Fruit fly (Drosophila melanogaster) ovary, adult (tissue): Measurements from ENCODE around the gene loh.

Source experiments
- CG17801 ChIP-seq: fragments of 200-800 bp; optimal IDR thresholded peaks from 2 replicates; lab custom pipeline; 2019; ENCODE audit warnings: missing biosample characterization, mild to moderate bottlenecking, missing genetic modification characterization, moderate library complexity; ENCODE audit not compliant: partially characterized antibody

The loh gene

DNA sequence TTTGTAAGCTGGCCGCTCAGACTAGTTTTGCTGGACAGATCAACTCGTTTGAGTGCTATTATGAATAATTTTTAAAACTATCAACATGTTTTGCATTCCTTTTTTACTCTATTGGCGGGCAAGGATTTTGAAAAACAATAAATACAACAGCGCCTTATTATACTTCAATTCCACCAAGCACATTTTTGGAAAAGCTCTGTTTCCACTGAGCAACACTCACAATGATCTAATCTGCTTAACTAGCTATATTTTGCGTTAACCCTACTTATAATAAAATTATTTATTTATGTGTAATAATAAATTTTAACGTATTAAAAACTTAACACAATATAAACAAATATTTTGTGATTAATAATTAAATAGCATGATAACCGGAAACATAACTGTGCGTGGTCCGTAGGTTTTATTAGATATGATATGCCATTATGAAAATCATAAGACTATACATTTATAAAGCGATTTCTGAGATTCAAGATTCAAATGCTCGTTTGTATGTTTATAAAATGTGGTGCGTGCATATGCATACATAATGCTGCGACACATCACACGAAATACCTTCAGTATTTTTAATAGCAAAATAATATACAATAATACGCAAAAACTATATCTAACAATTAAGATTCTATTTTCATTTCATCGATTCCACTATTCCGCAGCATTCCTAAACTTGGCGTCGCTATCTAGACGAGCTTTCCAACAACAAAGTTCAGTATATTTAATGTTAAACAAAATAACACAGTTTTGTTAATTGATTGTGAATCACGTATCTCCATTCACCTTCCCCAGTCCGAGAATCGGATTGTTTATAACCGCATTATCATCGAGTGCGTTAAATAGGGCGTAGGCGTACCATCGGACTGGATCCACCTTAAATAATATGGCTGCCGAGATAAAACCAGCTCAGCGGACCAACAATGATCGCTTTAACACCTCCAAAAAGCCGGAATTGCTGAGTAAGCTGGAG lies 19.4 kb upstream of the loh start, which contains the start of the genes pie and Wdfy2:
Gene pie (minus strand): TSS at position 138 of the 964 bp plus-strand sequence.
Gene Wdfy2 (plus strand): TSS at position 649 of the 964 bp plus-strand sequence.
- TF ChIP-seq CG17801 (GFP tag; lab: Kevin White, UChicago) = no peak

DNA sequence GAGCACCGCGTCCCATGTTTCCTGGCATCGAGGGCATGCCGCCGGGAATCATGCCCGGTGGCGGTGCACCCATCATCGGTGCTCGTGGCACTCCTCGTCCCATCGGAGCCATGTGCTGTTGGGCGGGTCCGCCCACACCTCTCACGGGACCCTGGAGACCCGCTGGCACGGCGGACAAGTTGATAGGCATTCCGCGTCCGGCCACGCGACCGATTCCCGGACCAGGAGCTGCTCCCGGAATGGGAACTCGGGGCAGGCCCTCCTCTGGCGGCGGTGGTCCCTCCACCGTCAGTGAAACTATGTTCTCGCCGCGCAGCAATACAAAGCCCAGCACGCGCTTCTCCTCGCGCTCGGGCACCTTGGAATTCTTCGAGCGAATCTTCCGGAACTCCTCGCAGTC lies 16.7 kb upstream of the loh start:
- TF ChIP-seq CG17801 (GFP tag; lab: Kevin White, UChicago) = no peak

DNA sequence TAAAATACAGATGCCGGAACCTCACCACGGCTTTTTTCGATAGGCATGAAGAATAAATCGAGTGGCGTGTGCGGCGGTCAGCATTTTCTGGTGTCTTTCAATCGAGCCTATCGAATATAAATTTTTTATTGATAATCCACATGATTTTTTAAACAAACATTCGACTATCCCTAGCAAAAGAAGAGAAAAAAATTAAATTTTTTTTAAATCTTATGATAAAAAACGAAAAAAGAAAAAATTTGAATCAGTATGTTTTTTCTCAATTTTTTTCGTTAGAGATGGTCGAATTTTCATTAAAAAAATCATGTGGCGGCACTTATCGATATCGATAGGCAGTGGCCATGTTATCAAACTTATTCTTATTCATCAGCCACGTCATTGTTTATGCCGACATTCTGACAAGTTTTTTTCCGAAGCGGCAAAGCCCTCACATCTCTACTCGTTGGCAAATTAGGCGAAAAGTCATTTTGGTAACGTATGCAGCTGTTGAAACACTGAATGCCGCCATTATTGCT lies 15.7 kb upstream of the loh start, which contains the start of the genes SmB and KdelR:
Gene SmB (minus strand): TSS at position 94 of the 515 bp plus-strand sequence.
Gene KdelR (plus strand): TSS at position 354 of the 515 bp plus-strand sequence.
- TF ChIP-seq CG17801 (GFP tag; lab: Kevin White, UChicago) = peak; percentile 79

DNA sequence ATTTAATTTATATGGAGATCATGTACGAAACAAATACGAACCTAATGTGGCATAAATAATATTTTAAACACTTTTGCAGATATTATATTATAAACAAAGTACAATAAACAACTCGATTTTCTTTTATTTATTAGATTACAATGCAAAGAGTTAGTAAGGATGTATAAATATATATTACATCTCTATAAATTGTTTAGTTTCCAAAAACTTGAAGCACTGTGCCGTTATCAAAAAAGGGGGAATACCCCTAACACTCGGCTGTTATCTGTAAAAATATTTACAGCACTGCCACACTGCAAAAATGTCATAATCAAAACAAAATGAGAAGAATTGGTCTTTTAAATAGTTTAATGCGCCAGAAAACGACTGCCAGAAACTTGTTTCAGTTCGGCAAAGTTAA lies 13.8 kb upstream of the loh start, which contains the start of gene CG5188:
Gene CG5188 (plus strand): TSS at position 302 of the 400 bp plus-strand sequence.
- TF ChIP-seq CG17801 (GFP tag; lab: Kevin White, UChicago) = peak; percentile 17

DNA sequence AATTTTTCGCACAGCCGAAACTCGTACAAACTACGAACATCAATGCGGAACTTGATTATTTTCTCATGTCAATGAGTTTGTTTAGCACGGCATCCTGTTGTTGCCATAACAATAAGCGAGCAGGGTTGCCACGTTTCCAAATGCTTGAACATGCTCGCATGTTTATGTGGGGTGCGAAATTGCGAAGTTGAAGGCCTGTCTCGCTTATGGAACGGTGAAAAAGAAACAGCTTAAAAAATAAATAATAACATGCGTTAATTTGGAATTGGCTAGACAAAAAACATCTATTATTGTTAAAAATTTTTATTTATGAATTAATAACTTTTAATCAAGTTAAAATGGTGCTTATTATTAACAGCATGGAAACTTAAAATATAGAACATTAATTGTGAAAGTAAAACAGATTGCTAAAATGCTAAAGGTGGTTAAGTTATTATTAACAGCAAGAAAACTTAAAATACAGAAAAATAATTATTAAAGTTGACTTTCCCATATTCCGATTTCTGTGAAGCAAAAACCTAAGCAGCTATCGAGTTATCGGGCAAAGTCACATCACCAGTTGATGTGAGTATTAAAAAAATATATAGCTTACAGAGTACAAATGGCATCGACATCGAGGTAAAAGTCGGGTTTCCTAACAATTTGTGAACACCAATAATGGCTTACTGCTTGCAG lies 11.4 kb upstream of the loh start, which contains the start of the genes Bug22 and TfIIB:
Gene Bug22 (minus strand): TSS at position 117 of the 675 bp plus-strand sequence.
Gene TfIIB (plus strand): TSS at position 537 of the 675 bp plus-strand sequence.
- TF ChIP-seq CG17801 (GFP tag; lab: Kevin White, UChicago) = peak; percentile 46

DNA sequence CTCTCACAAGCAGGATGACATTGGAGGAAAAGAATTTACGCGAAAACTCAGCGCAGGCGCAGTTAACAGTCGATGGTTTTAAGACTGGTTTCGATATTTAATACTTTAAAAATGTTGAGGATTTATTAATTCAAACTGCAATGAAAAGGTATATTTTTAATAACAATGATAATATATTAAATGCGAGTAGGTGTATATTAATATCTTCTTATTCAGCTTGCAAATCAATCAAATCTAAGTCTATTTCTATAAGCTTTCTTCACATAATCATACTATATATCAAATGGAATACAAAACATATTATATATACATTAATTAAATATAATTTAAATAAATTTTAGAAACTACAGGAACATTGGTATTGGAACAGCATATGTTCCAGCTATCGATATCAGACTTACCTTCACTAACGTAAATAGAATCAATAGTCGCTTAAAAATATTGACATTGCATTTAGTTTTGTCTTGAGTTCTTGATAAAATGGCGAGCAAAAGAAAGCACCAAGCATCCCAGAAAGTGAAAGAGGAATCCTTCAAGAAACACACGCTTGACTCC lies 6.7 kb upstream of the loh start, which contains the start of the genes TBC1D16 and holn1:
Gene TBC1D16 (minus strand): TSS at position 51 of the 555 bp plus-strand sequence.
Gene holn1 (plus strand): TSS at position 390 of the 555 bp plus-strand sequence.
- no peak for TF ChIP-seq CG17801 (GFP tag; lab: Kevin White, UChicago)

DNA sequence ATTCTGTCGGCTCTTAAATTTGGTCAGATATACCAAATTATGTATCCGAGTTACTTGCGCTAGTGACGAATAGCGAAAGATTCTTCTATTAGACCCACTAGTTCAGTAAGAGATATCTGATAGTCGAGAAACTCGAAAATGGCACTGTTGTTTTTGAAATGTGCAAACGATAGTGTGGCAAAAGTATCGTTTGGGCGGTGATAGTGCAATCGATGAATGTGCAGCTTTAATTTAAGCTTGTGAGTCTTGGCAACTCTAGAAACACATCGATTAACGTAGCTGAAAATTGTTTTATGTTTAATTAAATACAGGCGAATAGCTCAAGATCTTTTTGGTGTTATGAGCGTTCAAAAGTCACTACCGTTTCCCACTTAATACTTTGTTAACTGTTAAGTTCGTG lies 5.0 kb upstream of the loh start, which contains the start of gene STUB1:
Gene STUB1 (plus strand): TSS at position 232 of the 400 bp plus-strand sequence.
- peak; percentile 29 for TF ChIP-seq CG17801 (GFP tag; lab: Kevin White, UChicago)

DNA sequence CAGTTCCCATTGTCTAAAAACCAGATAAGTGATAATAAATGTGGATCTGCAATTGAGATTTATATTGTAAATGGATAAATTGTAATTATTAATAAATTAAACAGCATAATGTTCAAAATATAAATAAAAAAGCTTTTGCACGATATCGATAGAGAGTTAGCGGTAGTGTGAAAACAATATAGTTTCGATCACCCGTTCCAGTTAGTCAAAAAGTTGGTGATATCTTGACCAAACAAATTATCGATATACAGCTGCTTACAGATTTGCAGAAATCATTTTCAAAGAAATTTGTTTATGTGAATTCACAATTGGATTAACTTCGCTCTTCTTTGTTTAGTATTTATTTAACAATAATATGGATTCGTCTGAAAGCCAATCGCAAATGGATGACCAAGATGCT lies 3.2 kb upstream of the loh start, which contains the start of gene Nse4:
Gene Nse4 (plus strand): TSS at position 267 of the 400 bp plus-strand sequence.
- TF ChIP-seq CG17801 (GFP tag; lab: Kevin White, UChicago) = peak; percentile 31

DNA sequence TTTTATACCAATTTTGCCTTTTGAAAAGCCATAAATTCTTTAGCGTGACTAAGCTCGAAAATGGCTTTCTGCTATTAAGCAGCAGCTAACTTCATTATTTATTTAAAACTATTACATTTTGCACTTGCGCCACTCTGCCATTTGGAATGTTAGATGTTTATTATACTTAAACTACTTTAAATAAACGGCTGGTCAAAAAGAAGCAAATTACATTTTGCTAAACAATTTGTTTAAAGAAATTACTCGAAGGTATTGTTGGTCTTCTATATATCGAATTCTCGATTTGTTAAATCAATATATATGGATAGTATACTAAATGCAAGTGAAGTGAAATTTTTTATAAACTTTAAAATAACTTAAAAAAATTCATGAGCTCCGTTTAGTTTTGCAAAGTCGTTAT lies 10.0 kb downstream of the loh start, which contains the start of gene ppk10:
Gene ppk10 (minus strand): TSS at position 101 of the 400 bp plus-strand sequence.
- no peak for TF ChIP-seq CG17801 (GFP tag; lab: Kevin White, UChicago)

DNA sequence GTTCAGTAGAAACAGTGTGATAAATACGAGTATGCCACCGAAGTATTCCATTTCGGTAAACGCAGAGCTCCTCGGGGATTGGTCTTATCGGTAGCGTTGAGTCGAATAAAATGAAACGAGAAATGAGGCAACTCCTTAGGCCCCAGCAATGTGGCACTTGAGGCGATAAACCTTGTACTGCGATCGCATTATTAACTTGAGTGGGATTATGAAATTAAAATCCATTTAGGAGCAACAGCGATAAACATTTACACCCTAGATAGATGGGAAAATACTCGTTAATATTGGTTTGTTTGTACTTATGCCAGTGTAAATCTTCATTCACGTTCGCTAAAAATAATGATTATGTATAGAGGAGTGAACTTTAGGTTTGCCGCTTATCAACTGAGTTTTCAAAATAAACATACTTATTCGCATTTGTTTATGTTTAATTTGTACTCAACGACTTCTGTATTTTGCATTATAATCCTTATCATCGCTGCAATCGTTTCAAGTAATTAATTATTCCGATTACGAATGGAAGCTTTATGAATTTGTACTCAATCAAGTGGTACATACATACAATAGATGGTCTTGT lies 13.7 kb downstream of the loh start:
- no peak for TF ChIP-seq CG17801 (GFP tag; lab: Kevin White, UChicago)

DNA sequence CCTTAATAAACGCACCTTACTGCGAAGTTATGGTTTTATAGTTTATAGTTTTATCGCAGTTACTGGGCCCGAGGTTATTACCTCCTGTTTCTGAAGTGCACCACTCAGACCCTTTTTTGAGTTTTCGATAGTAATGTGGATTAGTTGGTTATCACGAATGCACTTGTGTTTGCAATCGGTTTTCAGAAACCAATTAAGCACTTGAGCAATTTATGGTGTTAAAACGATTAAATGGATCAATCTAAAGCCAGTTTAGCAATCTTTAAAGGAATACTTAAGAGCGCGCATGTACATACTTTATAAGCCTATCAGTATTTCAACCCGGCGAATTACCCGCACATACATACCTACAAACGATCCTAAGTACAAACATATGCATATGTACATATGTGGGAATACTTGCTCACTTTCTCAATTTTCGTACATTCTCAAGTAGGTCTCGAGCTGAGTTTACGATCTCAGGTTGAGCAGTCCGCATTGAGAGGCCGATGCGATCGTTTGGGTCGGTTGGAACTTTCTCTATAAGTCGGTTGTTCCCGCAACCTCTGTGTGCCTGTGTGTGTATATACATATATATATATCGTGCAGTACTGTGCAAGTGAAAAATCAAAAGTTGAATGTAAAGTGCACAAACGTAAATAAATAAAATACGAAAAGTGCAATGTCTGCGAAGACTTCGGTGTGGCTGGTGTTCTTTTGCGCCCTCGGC lies 15.0 kb downstream of the loh start, which contains the start of the genes LManI and LManII:
Gene LManI (minus strand): TSS at position 51 of the 709 bp plus-strand sequence.
Gene LManII (plus strand): TSS at position 468 of the 709 bp plus-strand sequence.
- TF ChIP-seq CG17801 (GFP tag; lab: Kevin White, UChicago) = peak; percentile 45

DNA sequence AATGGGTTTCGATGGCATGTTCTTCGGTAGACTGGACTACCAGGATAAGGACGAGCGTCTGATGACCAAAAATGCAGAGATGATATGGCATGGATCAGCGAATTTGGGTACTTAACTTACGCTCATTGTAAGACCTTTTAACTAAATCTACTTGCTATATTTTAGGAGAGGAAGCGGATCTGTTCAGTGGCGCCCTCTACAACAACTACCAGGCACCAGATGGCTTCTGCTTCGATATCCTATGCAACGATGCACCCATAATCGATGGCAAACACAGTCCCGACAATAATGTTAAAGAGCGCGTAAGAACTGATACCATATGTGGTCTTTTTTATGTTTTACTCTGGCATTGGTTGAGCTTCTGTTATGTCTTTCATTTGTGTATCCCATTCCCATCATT lies 16.6 kb downstream of the loh start:
- no peak for TF ChIP-seq CG17801 (GFP tag; lab: Kevin White, UChicago)

DNA sequence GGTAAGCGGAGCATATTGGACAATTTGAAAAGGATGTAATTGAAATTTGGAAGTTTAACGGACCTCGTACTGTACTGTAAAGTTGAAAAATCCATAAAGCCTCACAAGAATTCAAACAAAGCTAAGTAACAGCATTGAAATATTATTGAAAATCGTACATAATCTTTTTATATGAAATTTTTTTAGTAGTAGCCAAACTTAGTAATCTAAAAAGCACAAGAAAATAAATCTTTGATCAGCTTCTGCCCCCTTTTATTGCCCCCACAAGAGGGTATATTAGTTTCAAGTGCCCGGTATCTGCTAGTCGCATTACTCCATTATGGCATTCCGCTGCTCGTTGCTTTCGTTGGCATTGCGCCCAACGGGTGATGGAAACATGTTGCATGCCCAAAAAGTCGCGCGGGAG lies 24.5 kb downstream of the loh start:
- TF ChIP-seq CG17801 (GFP tag; lab: Kevin White, UChicago) = no peak
